Worm (Caenorhabditis elegans) whole organism, midembryonic: ENCODE data around the gene T06E4.21.

Source experiments
- klf-2 ChIP-seq: fragments of 200-800 bp; sonication (Bioruptor generic); conservative IDR thresholded peaks from 2 replicates; pipeline ENCODE4 v1.3.6; 2022; ENCODE audit warnings: missing genetic modification reagents, missing genetic modification characterization, missing compliant biosample characterization
- ref-1 ChIP-seq: fragments of 200-800 bp; sonication (Bioruptor generic); conservative IDR thresholded peaks from 2 replicates; pipeline ENCODE4 v1.3.6; 2022; ENCODE audit warnings: missing genetic modification reagents, missing genetic modification characterization, missing compliant biosample characterization
- ztf-29 ChIP-seq: fragments of 200-800 bp; sonication (Bioruptor generic); IDR thresholded peaks from 2 replicates; pipeline ENCODE4 v1.3.6; 2022; ENCODE audit warnings: missing genetic modification reagents, missing genetic modification characterization, missing compliant biosample characterization

- TF ChIP-seq klf-2 (GFP tag; lab: Robert Waterston, UW) = no peak
- TF ChIP-seq ztf-29 (GFP tag; lab: Robert Waterston, UW) = no peak
- TF ChIP-seq ref-1 (GFP tag; lab: Robert Waterston, UW) = no peak
Observed at ce11 chrV:9633313-9633712, 18.1 kb upstream of the T06E4.21 start, which contains the start of gene col-147.
